Worm (Caenorhabditis elegans) whole organism, early embryonic: ENCODE results near the gene spe-26.

Experiments
- F13C5.2 ChIP-seq: sonication (generic microtip); optimal IDR thresholded peaks from 2 replicates; lab custom pipeline; 2017; ENCODE audit warnings: mild to moderate bottlenecking, missing genetic modification characterization, inconsistent platforms, missing compliant biosample characterization
- aly-1 ChIP-seq: sonication (generic microtip); optimal IDR thresholded peaks from 2 replicates; lab custom pipeline; 2016; ENCODE audit warnings: missing genetic modification characterization, missing compliant biosample characterization
- ama-1 ChIP-seq: fragments of 150-350 bp; optimal IDR thresholded peaks from 2 replicates; lab custom pipeline; 2014
- flt-1 ChIP-seq: fragments of 200-800 bp; sonication (Bioruptor generic); IDR thresholded peaks from 2 replicates; pipeline ENCODE4 v1.3.6; 2022; ENCODE audit warnings: missing genetic modification characterization, missing compliant biosample characterization
- hmbx-1 ChIP-seq: sonication (generic microtip); optimal IDR thresholded peaks from 2 replicates; lab custom pipeline; 2016; ENCODE audit warnings: mild to moderate bottlenecking, missing genetic modification characterization, missing compliant biosample characterization
- hmg-4 ChIP-seq: fragments of 200-800 bp; sonication (Bioruptor generic); optimal IDR thresholded peaks from 2 replicates; lab custom pipeline; 2018; ENCODE audit warnings: mild to moderate bottlenecking, missing genetic modification characterization, missing compliant biosample characterization
- hnd-1 ChIP-seq: sonication (generic microtip); optimal IDR thresholded peaks from 2 replicates; lab custom pipeline; 2016; ENCODE audit warnings: missing genetic modification characterization, missing compliant biosample characterization
- sea-1 ChIP-seq: fragments of 200-800 bp; sonication (Bioruptor generic); conservative IDR thresholded peaks from 2 replicates; pipeline ENCODE4 v1.3.6; 2022; ENCODE audit warnings: missing genetic modification characterization, missing compliant biosample characterization
- tbx-11 ChIP-seq: fragments of 200-800 bp; sonication (Bioruptor generic); IDR thresholded peaks from 2 replicates; pipeline ENCODE4 v1.3.6; 2022; ENCODE audit warnings: missing genetic modification characterization, missing compliant biosample characterization
- tbx-37 ChIP-seq: fragments of 200-800 bp; sonication (Bioruptor generic); conservative IDR thresholded peaks from 2 replicates; pipeline ENCODE4 v1.3.6; 2022; ENCODE audit warnings: missing genetic modification reagents, missing genetic modification characterization, missing compliant biosample characterization
- tra-4 ChIP-seq: sonication (generic microtip); optimal IDR thresholded peaks from 2 replicates; lab custom pipeline; 2017; ENCODE audit warnings: missing genetic modification characterization, missing compliant biosample characterization

DNA sequence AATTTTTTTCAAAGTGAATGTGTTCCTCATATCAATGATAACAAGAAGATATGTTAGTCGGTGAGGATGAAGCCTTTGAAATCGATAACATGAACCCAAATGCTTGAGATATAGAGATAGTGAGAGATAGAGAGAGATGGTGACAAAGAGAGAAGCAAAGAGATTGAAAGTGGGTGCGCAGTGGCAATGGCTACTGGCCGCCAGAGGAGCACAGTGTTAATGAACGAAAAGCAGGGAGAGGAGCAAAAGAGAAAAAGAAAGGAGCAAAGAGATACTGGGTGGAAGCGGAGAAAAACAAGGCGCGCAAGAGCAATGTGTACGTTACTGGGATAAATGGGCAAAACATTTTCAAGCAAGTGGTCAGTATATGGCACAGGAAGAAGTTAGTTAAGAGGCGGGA lies 47.1 kb downstream of the spe-26 start:
- TF ChIP-seq tbx-37 (GFP tag; lab: Robert Waterston, UW), result no peak
- no peak for TF ChIP-seq ama-1 (lab: Kevin White, UChicago)
- TF ChIP-seq F13C5.2 (tag; lab: Kevin White, UChicago), result no peak
- no peak for TF ChIP-seq aly-1 (tag; lab: Kevin White, UChicago)
- TF ChIP-seq sea-1, result no peak
- no peak for TF ChIP-seq tra-4 (tag; lab: Kevin White, UChicago)
- no peak for TF ChIP-seq flt-1
- no peak for TF ChIP-seq hmg-4
- no peak for TF ChIP-seq hnd-1 (tag; lab: Kevin White, UChicago)
- TF ChIP-seq tbx-11 (GFP tag; lab: Robert Waterston, UW), result no peak
- no peak for TF ChIP-seq hmbx-1 (tag; lab: Kevin White, UChicago)
